Worm (Caenorhabditis elegans) whole organism, young adult: ENCODE data around the gene Y41C4A.32.
A peak's percentile ranks its signal among the peaks of the same experiment; 100 is the strongest.

Experiments used
- B0019.2 ChIP-seq: fragments of 200-800 bp; sonication (Bioruptor generic); conservative IDR thresholded peaks from 2 replicates; pipeline ENCODE4 v1.3.6; 2022; ENCODE audit warnings: missing genetic modification reagents, missing genetic modification characterization, missing compliant biosample characterization
- C06A6.2 ChIP-seq: fragments of 200-800 bp; sonication (Bioruptor generic); conservative IDR thresholded peaks from 2 replicates; pipeline ENCODE4 v1.3.6; 2022; ENCODE audit warnings: missing genetic modification characterization, missing compliant biosample characterization
- D2030.7 ChIP-seq: fragments of 200-800 bp; sonication (Bioruptor generic); IDR thresholded peaks from 2 replicates; pipeline ENCODE4 v1.3.6; 2022; ENCODE audit warnings: missing genetic modification reagents, missing genetic modification characterization, missing compliant biosample characterization
- F22D6.2 ChIP-seq: sonication (generic microtip); optimal IDR thresholded peaks from 2 replicates; lab custom pipeline; 2016; ENCODE audit warnings: mild to moderate bottlenecking, missing genetic modification characterization, missing compliant biosample characterization
- F33H1.4 ChIP-seq: fragments of 200-800 bp; sonication (Bioruptor generic); IDR thresholded peaks from 2 replicates; pipeline ENCODE4 v1.3.6; 2022; ENCODE audit warnings: missing genetic modification reagents, missing genetic modification characterization, missing compliant biosample characterization
- F37B4.10 ChIP-seq: fragments of 200-800 bp; sonication (Bioruptor generic); IDR thresholded peaks from 2 replicates; pipeline ENCODE4 v1.3.6; 2022; ENCODE audit warnings: missing genetic modification characterization, missing compliant biosample characterization
- F57A8.1 ChIP-seq: fragments of 200-800 bp; sonication (Bioruptor generic); optimal IDR thresholded peaks from 2 replicates; lab custom pipeline; 2018; ENCODE audit warnings: mild to moderate bottlenecking, missing genetic modification characterization, moderate library complexity, missing compliant biosample characterization
- K12H6.12 ChIP-seq: fragments of 200-800 bp; sonication (Bioruptor generic); optimal IDR thresholded peaks from 2 replicates; lab custom pipeline; 2018; ENCODE audit warnings: mild to moderate bottlenecking, missing genetic modification characterization, missing compliant biosample characterization
- Y53F4B.3 ChIP-seq: fragments of 200-800 bp; sonication (Bioruptor generic); IDR thresholded peaks from 2 replicates; pipeline ENCODE4 v1.3.6; 2022; ENCODE audit warnings: missing genetic modification reagents, missing genetic modification characterization, missing compliant biosample characterization
- Y79H2A.3 ChIP-seq: fragments of 200-800 bp; sonication (Bioruptor generic); conservative IDR thresholded peaks from 2 replicates; pipeline ENCODE4 v1.3.6; 2022; ENCODE audit warnings: missing genetic modification reagents, missing genetic modification characterization, missing compliant biosample characterization
- ZK185.1 ChIP-seq: sonication (generic microtip); optimal IDR thresholded peaks from 2 replicates; lab custom pipeline; 2016; ENCODE audit warnings: mild to moderate bottlenecking, missing genetic modification characterization, missing compliant biosample characterization; ENCODE audit not compliant: poor library complexity, severe bottlenecking
- attf-5 ChIP-seq: fragments of 200-800 bp; sonication (Bioruptor generic); optimal IDR thresholded peaks from 2 replicates; lab custom pipeline; 2018; ENCODE audit warnings: mild to moderate bottlenecking, missing genetic modification characterization, missing compliant biosample characterization
- bed-1 ChIP-seq: fragments of 200-800 bp; sonication (Bioruptor generic); IDR thresholded peaks from 2 replicates; pipeline ENCODE4 v1.3.6; 2022; ENCODE audit warnings: missing genetic modification reagents, missing genetic modification characterization, missing compliant biosample characterization
- bed-2 ChIP-seq: fragments of 200-800 bp; sonication (Bioruptor generic); IDR thresholded peaks from 2 replicates; pipeline ENCODE4 v1.3.6; 2022; ENCODE audit warnings: missing genetic modification reagents, missing genetic modification characterization, missing compliant biosample characterization
- cebp-1 ChIP-seq, 2 experiments: fragments of 200-800 bp in 1 of 2; sonication (Bioruptor generic) in 1 of 2; sonication (generic microtip) in 1 of 2; IDR thresholded peaks in 1 of 2; optimal IDR thresholded peaks in 1 of 2; 2 replicates each; pipeline versions ENCODE4 v1.3.6 to Lab custom; 2017 to 2022; ENCODE audit warnings: missing compliant biosample characterization in 2 of 2, missing genetic modification characterization in 2 of 2, mild to moderate bottlenecking in 1 of 2, missing genetic modification reagents in 1 of 2, moderate library complexity in 1 of 2
- ceh-27 ChIP-seq: fragments of 200-800 bp; sonication (Bioruptor generic); optimal IDR thresholded peaks from 2 replicates; lab custom pipeline; 2018; ENCODE audit warnings: mild to moderate bottlenecking, missing genetic modification characterization, moderate library complexity, missing compliant biosample characterization
- ceh-58 ChIP-seq: fragments of 200-800 bp; sonication (Bioruptor generic); IDR thresholded peaks from 2 replicates; pipeline ENCODE4 v1.3.6; 2022; ENCODE audit warnings: missing genetic modification characterization, missing compliant biosample characterization
- ceh-91 ChIP-seq: fragments of 200-800 bp; sonication (Bioruptor generic); IDR thresholded peaks from 2 replicates; pipeline ENCODE4 v1.3.6; 2022; ENCODE audit warnings: missing genetic modification reagents, missing genetic modification characterization, missing compliant biosample characterization
- chd-7 ChIP-seq: sonication (generic microtip); optimal IDR thresholded peaks from 2 replicates; lab custom pipeline; 2016; ENCODE audit warnings: mild to moderate bottlenecking, missing genetic modification characterization, moderate library complexity, missing compliant biosample characterization
- dpl-1 ChIP-seq: fragments of 150-350 bp; optimal IDR thresholded peaks from 2 replicates; lab custom pipeline; 2014; ENCODE audit warnings: missing biosample characterization, missing genetic modification reagents, missing genetic modification characterization
- efl-1 ChIP-seq: fragments of 150-350 bp; optimal IDR thresholded peaks from 2 replicates; lab custom pipeline; 2014; ENCODE audit warnings: missing biosample characterization, missing genetic modification reagents, missing genetic modification characterization
- him-1 ChIP-seq: sonication (generic microtip); optimal IDR thresholded peaks from 2 replicates; lab custom pipeline; 2016; ENCODE audit warnings: missing genotype, missing genetic modification reagents, missing genetic modification characterization, missing compliant biosample characterization
- hmg-20 ChIP-seq: fragments of 200-800 bp; sonication (Bioruptor generic); IDR thresholded peaks from 2 replicates; pipeline ENCODE4 v1.3.6; 2022; ENCODE audit warnings: missing genetic modification reagents, missing genetic modification characterization, missing compliant biosample characterization
- hsf-1 ChIP-seq: fragments of 200-800 bp; sonication (Bioruptor generic); IDR thresholded peaks from 2 replicates; pipeline ENCODE4 v1.3.6; 2022; ENCODE audit warnings: missing genetic modification reagents, missing genetic modification characterization, missing compliant biosample characterization
- let-607 ChIP-seq, 2 experiments: fragments of 200-800 bp in 1 of 2; sonication (Bioruptor generic) in 1 of 2; sonication (generic microtip) in 1 of 2; optimal IDR thresholded peaks; 2 replicates each; lab custom pipeline; 2016 to 2018; ENCODE audit warnings: mild to moderate bottlenecking in 2 of 2, missing compliant biosample characterization in 2 of 2, missing genetic modification characterization in 2 of 2, moderate library complexity in 2 of 2, missing genotype in 1 of 2
- lin-26 ChIP-seq: fragments of 200-800 bp; sonication (Bioruptor generic); IDR thresholded peaks from 2 replicates; pipeline ENCODE4 v1.3.6; 2022; ENCODE audit warnings: missing genetic modification reagents, missing genetic modification characterization, missing compliant biosample characterization
- lin-40 ChIP-seq: sonication (generic microtip); optimal IDR thresholded peaks from 2 replicates; lab custom pipeline; 2016; ENCODE audit warnings: missing genetic modification characterization, mild to moderate bottlenecking, missing compliant biosample characterization, missing genotype, missing genetic modification reagents
- lin-54 ChIP-seq: fragments of 200-800 bp; sonication (Bioruptor generic); optimal IDR thresholded peaks from 2 replicates; lab custom pipeline; 2018; ENCODE audit warnings: mild to moderate bottlenecking, missing genetic modification characterization, missing compliant biosample characterization
- lsy-27 ChIP-seq: sonication (generic microtip); optimal IDR thresholded peaks from 2 replicates; lab custom pipeline; 2017; ENCODE audit warnings: missing genetic modification characterization, mild to moderate bottlenecking, missing compliant biosample characterization, antibody characterized with exemption, missing genotype, borderline replicate concordance; ENCODE audit not compliant: insufficient read depth
- madf-10 ChIP-seq: sonication (generic microtip); optimal IDR thresholded peaks from 2 replicates; lab custom pipeline; 2016; ENCODE audit warnings: mild to moderate bottlenecking, missing genetic modification characterization, missing compliant biosample characterization
- nhr-27 ChIP-seq: fragments of 200-800 bp; sonication (Bioruptor generic); optimal IDR thresholded peaks from 2 replicates; lab custom pipeline; 2018; ENCODE audit warnings: mild to moderate bottlenecking, missing genetic modification characterization, moderate library complexity, missing compliant biosample characterization
- nhr-80 ChIP-seq: sonication (generic microtip); optimal IDR thresholded peaks from 2 replicates; lab custom pipeline; 2016; ENCODE audit warnings: missing genetic modification characterization, missing compliant biosample characterization
- rcor-1 ChIP-seq: fragments of 200-800 bp; sonication (Bioruptor generic); IDR thresholded peaks from 2 replicates; pipeline ENCODE4 v1.3.6; 2022; ENCODE audit warnings: missing genetic modification reagents, missing genetic modification characterization, missing compliant biosample characterization
- snpc-4 ChIP-seq, 5 experiments: fragments of 150-350 bp in 1 of 5; sonication (generic microtip) in 4 of 5; optimal IDR thresholded peaks; 2 replicates each; lab custom pipeline; 2014 to 2018; ENCODE audit warnings: missing genetic modification characterization in 5 of 5, missing biosample characterization in 3 of 5, antibody characterized with exemption in 2 of 5, mild to moderate bottlenecking in 2 of 5, missing compliant biosample characterization in 2 of 5, missing genotype in 2 of 5, moderate library complexity in 2 of 5, missing genetic modification reagents in 1 of 5
- sptf-2 ChIP-seq: fragments of 200-800 bp; sonication (Bioruptor generic); optimal IDR thresholded peaks from 2 replicates; lab custom pipeline; 2018; ENCODE audit warnings: mild to moderate bottlenecking, missing genetic modification characterization, missing compliant biosample characterization
- tlf-1 ChIP-seq: fragments of 200-800 bp; sonication (Bioruptor generic); optimal IDR thresholded peaks from 2 replicates; lab custom pipeline; 2018; ENCODE audit warnings: mild to moderate bottlenecking, missing genetic modification characterization, missing compliant biosample characterization
- unc-62 ChIP-seq: fragments of 150-350 bp; optimal IDR thresholded peaks from 2 replicates; lab custom pipeline; 2014; ENCODE audit warnings: missing biosample characterization, missing genetic modification reagents, missing genetic modification characterization
- zfh-2 ChIP-seq: fragments of 200-800 bp; sonication (Bioruptor generic); conservative IDR thresholded peaks from 2 replicates; pipeline ENCODE4 v1.3.6; 2022; ENCODE audit warnings: missing genetic modification reagents, missing genetic modification characterization, missing compliant biosample characterization
- ztf-25 ChIP-seq: fragments of 200-800 bp; sonication (Bioruptor generic); IDR thresholded peaks from 2 replicates; pipeline ENCODE4 v1.3.6; 2022; ENCODE audit warnings: missing genetic modification reagents, missing genetic modification characterization, missing compliant biosample characterization
- ztf-26 ChIP-seq: sonication (generic microtip); optimal IDR thresholded peaks from 2 replicates; lab custom pipeline; 2017; ENCODE audit warnings: missing genetic modification characterization, missing compliant biosample characterization
- ztf-3 ChIP-seq: fragments of 200-800 bp; sonication (Bioruptor generic); optimal IDR thresholded peaks from 2 replicates; lab custom pipeline; 2018; ENCODE audit warnings: mild to moderate bottlenecking, missing genetic modification characterization, missing compliant biosample characterization
- ztf-6 ChIP-seq: fragments of 200-800 bp; sonication (Bioruptor generic); IDR thresholded peaks from 2 replicates; pipeline ENCODE4 v1.3.6; 2022; ENCODE audit warnings: missing genetic modification reagents, missing genetic modification characterization, missing compliant biosample characterization

Gene Y41C4A.32

DNA sequence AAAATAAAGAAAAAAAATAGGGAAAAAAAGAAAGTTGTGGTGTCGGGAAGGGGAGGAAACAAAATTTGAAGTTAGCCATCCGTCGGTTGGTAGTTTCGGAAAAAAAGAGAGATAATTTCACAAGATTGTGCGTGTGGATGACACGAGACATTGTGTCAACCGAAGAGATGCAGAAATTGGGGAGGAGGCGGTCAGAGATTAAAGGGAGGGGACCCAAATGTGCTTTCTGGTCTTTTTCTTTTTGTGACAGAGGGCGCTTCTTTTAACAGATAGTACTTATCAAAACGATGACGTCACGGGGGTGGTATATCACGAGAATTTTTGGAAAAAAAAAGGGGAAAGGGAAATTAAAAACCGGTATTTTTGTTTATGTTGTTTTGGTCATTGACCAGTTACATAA lies 17.0 kb downstream of the Y41C4A.32 start (continued):
- no peak for TF ChIP-seq Y79H2A.3 (GFP tag; lab: Robert Waterston, UW)
- TF ChIP-seq F57A8.1 (GFP tag; lab: Kevin White, UChicago), result no peak
- TF ChIP-seq K12H6.12, result peak; percentile 45
- TF ChIP-seq ztf-6, result no peak

- TF ChIP-seq lin-54 (GFP tag; lab: Kevin White, UChicago) (no peak), unc-62 (GFP tag; lab: Kevin White, UChicago) (no peak), ztf-3 (GFP tag; lab: Kevin White, UChicago) (no peak), sptf-2 (GFP tag; lab: Kevin White, UChicago) (no peak), ztf-26 (no peak), B0019.2 (GFP tag; lab: Robert Waterston, UW) (no peak), bed-1 (GFP tag; lab: Robert Waterston, UW) (no peak), lin-26 (GFP tag; lab: Robert Waterston, UW) (no peak), lin-40 (tag; lab: Kevin White, UChicago) (no peak)
These were observed 19.4 kb downstream of the Y41C4A.32 start for ce11 chrIII:11740868-11741267.

ce11 chrIII:11742191-11742590 lies 20.7 kb downstream of the Y41C4A.32 start:
- no peak for TF ChIP-seq chd-7
- no peak for TF ChIP-seq hsf-1

ce11 chrIII:11746718-11747117 lies 25.2 kb downstream of the Y41C4A.32 start, which contains the start of gene mrt-2:
TSS of gene mrt-2 (plus strand) at chrIII:11746766.
- TF ChIP-seq D2030.7 (GFP tag; lab: Robert Waterston, UW), result peak; percentile 38
- no peak for TF ChIP-seq Y53F4B.3 (GFP tag; lab: Robert Waterston, UW)
- TF ChIP-seq dpl-1 (GFP tag; lab: Kevin White, UChicago), result peak; percentile 55
- TF ChIP-seq F22D6.2 (tag; lab: Kevin White, UChicago), result peak; percentile 37
- TF ChIP-seq madf-10, result peak; percentile 48
- TF ChIP-seq cebp-1 (GFP tag; IDR thresholded peaks at IDR 0.05; lab: Robert Waterston, UW), result no peak
- peak; percentile 52 for TF ChIP-seq cebp-1 (tag; optimal IDR thresholded peaks at IDR 0.05; lab: Kevin White, UChicago)
- TF ChIP-seq him-1 (tag; lab: Kevin White, UChicago), result peak; percentile 32
- peak; percentile 42 for TF ChIP-seq K12H6.12
- TF ChIP-seq snpc-4 (GFP tag; optimal IDR thresholded peaks at IDR 0.05; lab: Kevin White, UChicago), result no peak
- peak in 1 of 4 experiments; percentile 21 for TF ChIP-seq snpc-4 (tag; optimal IDR thresholded peaks at IDR 0.05; lab: Kevin White, UChicago)
- no peak for TF ChIP-seq tlf-1 (GFP tag; lab: Kevin White, UChicago)
- no peak for TF ChIP-seq nhr-80 (tag; lab: Kevin White, UChicago)
- peak; percentile 73 for TF ChIP-seq ceh-27
- TF ChIP-seq nhr-27 (tag; lab: Kevin White, UChicago), result no peak
- TF ChIP-seq bed-2 (GFP tag; lab: Robert Waterston, UW), result 0 out of 2 replicates have a peak, but pooled peaks have one; percentile 46
- TF ChIP-seq efl-1, result peak; percentile 56
- TF ChIP-seq hmg-20, result 0 out of 2 replicates have a peak, but pooled peaks have one; percentile 41
- no peak for TF ChIP-seq lin-26 (GFP tag; lab: Robert Waterston, UW)
- no peak for TF ChIP-seq ceh-58 (GFP tag; lab: Robert Waterston, UW)
- TF ChIP-seq let-607 (tag; optimal IDR thresholded peaks at IDR 0.05; lab: Kevin White, UChicago), result peak in 1 of 2 experiments; percentile 46
- TF ChIP-seq lin-40 (tag; lab: Kevin White, UChicago), result peak; percentile 78
- peak; percentile 54 for TF ChIP-seq F33H1.4 (GFP tag; lab: Robert Waterston, UW)
- peak; percentile 76 for TF ChIP-seq rcor-1
- TF ChIP-seq lsy-27 (tag; lab: Kevin White, UChicago), result no peak
- no peak for TF ChIP-seq ceh-91 (GFP tag; lab: Robert Waterston, UW)
- TF ChIP-seq lin-54 (GFP tag; lab: Kevin White, UChicago), result peak; percentile 91
- no peak for TF ChIP-seq zfh-2 (GFP tag; lab: Robert Waterston, UW)
- TF ChIP-seq attf-5 (GFP tag; lab: Kevin White, UChicago), result peak; percentile 16
- no peak for TF ChIP-seq C06A6.2 (GFP tag; lab: Robert Waterston, UW)
- no peak for TF ChIP-seq F37B4.10 (GFP tag; lab: Robert Waterston, UW)
- TF ChIP-seq bed-1 (GFP tag; lab: Robert Waterston, UW), result no peak
- TF ChIP-seq ZK185.1 (tag; lab: Kevin White, UChicago), result no peak
- no peak for TF ChIP-seq ztf-25 (GFP tag; lab: Robert Waterston, UW)
